Fruit fly (Drosophila melanogaster) whole organism, embryonic: ENCODE measurements around the gene Lrpprc2.

Experiments used
- Abd-B ChIP-seq: fragments of 200-800 bp; sonication (Bioruptor generic); optimal IDR thresholded peaks from 2 replicates; lab custom pipeline; 2018; ENCODE audit warnings: missing biosample characterization, mild to moderate bottlenecking, missing genetic modification characterization, moderate library complexity
- Aef1 ChIP-seq: fragments of 200-800 bp; sonication (Bioruptor generic); IDR thresholded peaks from 3 replicates; pipeline ENCODE4 v1.3.6; 2022; ENCODE audit warnings: missing biosample characterization, missing genetic modification characterization
- BEAF-32 ChIP-seq: fragments of 200-800 bp; sonication (Bioruptor generic); optimal IDR thresholded peaks from 3 replicates; lab custom pipeline; 2017; ENCODE audit warnings: missing biosample characterization, missing genetic modification characterization, mild to moderate bottlenecking, moderate library complexity, missing genetic modification reagents
- Bgb ChIP-seq: fragments of 200-800 bp; sonication (Bioruptor generic); IDR thresholded peaks from 2 replicates; pipeline ENCODE4 v1.3.6; 2022; ENCODE audit warnings: missing biosample characterization, missing genetic modification characterization; ENCODE audit not compliant: partially characterized antibody
- CG11398 ChIP-seq: fragments of 200-800 bp; sonication (Bioruptor generic); optimal IDR thresholded peaks from 2 replicates; lab custom pipeline; 2016; ENCODE audit warnings: missing biosample characterization, missing genetic modification characterization
- CG11723 ChIP-seq: fragments of 200-800 bp; sonication (Bioruptor generic); optimal IDR thresholded peaks from 2 replicates; lab custom pipeline; 2017; ENCODE audit warnings: missing biosample characterization, mild to moderate bottlenecking, missing genetic modification characterization
- CG1233 ChIP-seq: fragments of 200-800 bp; sonication (Bioruptor generic); optimal IDR thresholded peaks from 4 replicates; lab custom pipeline; 2018; ENCODE audit warnings: missing biosample characterization, mild to moderate bottlenecking, missing genetic modification characterization
- CG12744 ChIP-seq: fragments of 200-800 bp; sonication (Bioruptor generic); optimal IDR thresholded peaks from 2 replicates; lab custom pipeline; 2016; ENCODE audit warnings: missing biosample characterization, missing genetic modification characterization
- CG13287 ChIP-seq: fragments of 200-800 bp; sonication (Bioruptor generic); IDR thresholded peaks from 2 replicates; pipeline ENCODE4 v1.3.6; 2022; ENCODE audit warnings: missing biosample characterization, missing genetic modification characterization; ENCODE audit not compliant: partially characterized antibody
- CG13624 ChIP-seq: fragments of 200-800 bp; sonication (Bioruptor generic); optimal IDR thresholded peaks from 2 replicates; lab custom pipeline; 2016; ENCODE audit warnings: missing biosample characterization, missing genetic modification characterization
- CG18599 ChIP-seq: fragments of 200-800 bp; sonication (Bioruptor generic); optimal IDR thresholded peaks from 3 replicates; lab custom pipeline; 2017; ENCODE audit warnings: missing biosample characterization, missing genetic modification characterization, mild to moderate bottlenecking, moderate library complexity, missing genetic modification reagents
- CG2129 ChIP-seq: fragments of 200-800 bp; sonication (Bioruptor generic); IDR thresholded peaks from 2 replicates; pipeline ENCODE4 v1.3.6; 2022; ENCODE audit warnings: missing biosample characterization, missing genetic modification characterization; ENCODE audit not compliant: partially characterized antibody
- CG3163 ChIP-seq: fragments of 200-800 bp; sonication (Bioruptor generic); optimal IDR thresholded peaks from 3 replicates; lab custom pipeline; 2016; ENCODE audit warnings: missing biosample characterization, missing genetic modification characterization
- CG3407 ChIP-seq: fragments of 200-800 bp; sonication (Bioruptor generic); optimal IDR thresholded peaks from 2 replicates; lab custom pipeline; 2018; ENCODE audit warnings: missing biosample characterization, mild to moderate bottlenecking, missing genetic modification characterization
- CG34224 ChIP-seq: fragments of 200-800 bp; sonication (Bioruptor generic); IDR thresholded peaks from 3 replicates; pipeline ENCODE4 v1.3.6; 2022; ENCODE audit warnings: missing biosample characterization, missing genetic modification characterization; ENCODE audit not compliant: partially characterized antibody
- CG43689 ChIP-seq: fragments of 200-800 bp; sonication (Bioruptor generic); IDR thresholded peaks from 2 replicates; pipeline ENCODE4 v1.3.6; 2022; ENCODE audit warnings: missing biosample characterization, missing genetic modification characterization
- CG8089 ChIP-seq: fragments of 200-800 bp; sonication (Bioruptor generic); optimal IDR thresholded peaks from 3 replicates; lab custom pipeline; 2016; ENCODE audit warnings: missing biosample characterization, missing genetic modification characterization
- CG9817 ChIP-seq: fragments of 200-800 bp; sonication (Bioruptor generic); optimal IDR thresholded peaks from 2 replicates; lab custom pipeline; 2018; ENCODE audit warnings: missing biosample characterization, mild to moderate bottlenecking, missing genetic modification characterization, moderate library complexity
- CG9932 ChIP-seq: fragments of 200-800 bp; sonication (Bioruptor generic); IDR thresholded peaks from 2 replicates; pipeline ENCODE4 v1.3.6; 2022; ENCODE audit warnings: missing biosample characterization, missing genetic modification characterization
- CHES-1-like ChIP-seq: fragments of 200-800 bp; sonication (Bioruptor generic); optimal IDR thresholded peaks from 2 replicates; lab custom pipeline; 2016; ENCODE audit warnings: missing biosample characterization, missing genetic modification characterization
- E2f1 ChIP-seq: fragments of 200-800 bp; sonication (Bioruptor generic); IDR thresholded peaks from 2 replicates; pipeline ENCODE4 v1.3.6; 2022; ENCODE audit warnings: missing biosample characterization, missing genetic modification characterization
- E2f2 ChIP-seq: fragments of 200-800 bp; sonication (Bioruptor generic); IDR thresholded peaks from 2 replicates; pipeline ENCODE4 v1.3.6; 2022; ENCODE audit warnings: missing biosample characterization, missing genetic modification characterization
- Fer1 ChIP-seq: fragments of 200-800 bp; sonication (Bioruptor generic); optimal IDR thresholded peaks from 2 replicates; lab custom pipeline; 2017; ENCODE audit warnings: missing biosample characterization, mild to moderate bottlenecking, missing genetic modification characterization
- Gug ChIP-seq: fragments of 200-800 bp; sonication (Bioruptor generic); IDR thresholded peaks from 4 replicates; pipeline ENCODE4 v1.3.6; 2022; ENCODE audit warnings: missing biosample characterization, missing genetic modification characterization
- HLH3B ChIP-seq: fragments of 200-800 bp; sonication (Bioruptor generic); IDR thresholded peaks from 2 replicates; pipeline ENCODE4 v1.3.6; 2022; ENCODE audit warnings: missing biosample characterization, missing genetic modification characterization
- HmgD ChIP-seq: fragments of 200-800 bp; sonication (Bioruptor generic); optimal IDR thresholded peaks from 3 replicates; lab custom pipeline; 2016; ENCODE audit warnings: missing biosample characterization, missing genetic modification characterization
- Lpt ChIP-seq: fragments of >200 bp; optimal IDR thresholded peaks from 2 replicates; lab custom pipeline; 2018; ENCODE audit warnings: missing biosample characterization, missing genetic modification characterization
- MTF-1 ChIP-seq: fragments of 200-800 bp; sonication (Bioruptor generic); optimal IDR thresholded peaks from 2 replicates; lab custom pipeline; 2018; ENCODE audit warnings: missing biosample characterization, mild to moderate bottlenecking, missing genetic modification characterization, borderline replicate concordance
- Med ChIP-seq: fragments of 200-800 bp; sonication (Bioruptor generic); peaks from one replicate; lab custom pipeline; 2016; ENCODE audit warnings: missing biosample characterization, missing genetic modification characterization, mild to moderate bottlenecking, inconsistent platforms, moderate library complexity
- Ptx1 ChIP-seq: fragments of 200-800 bp; sonication (Bioruptor generic); IDR thresholded peaks from 2 replicates; pipeline ENCODE4 v1.3.6; 2022; ENCODE audit warnings: missing biosample characterization, missing genetic modification characterization
- Rfx ChIP-seq: fragments of 200-800 bp; sonication (Bioruptor generic); IDR thresholded peaks from 2 replicates; pipeline ENCODE4 v1.3.6; 2022; ENCODE audit warnings: missing biosample characterization, missing genetic modification characterization
- Side ChIP-seq: fragments of 200-800 bp; sonication (Bioruptor generic); optimal IDR thresholded peaks from 2 replicates; lab custom pipeline; 2016; ENCODE audit warnings: missing biosample characterization, missing genetic modification characterization
- Sry-δ ChIP-seq: fragments of 200-800 bp; sonication (Bioruptor generic); optimal IDR thresholded peaks from 2 replicates; lab custom pipeline; 2016; ENCODE audit warnings: missing biosample characterization, missing genetic modification characterization
- Xrp1 ChIP-seq: fragments of 200-800 bp; sonication (Bioruptor generic); IDR thresholded peaks from 2 replicates; pipeline ENCODE4 v1.3.6; 2022; ENCODE audit warnings: missing biosample characterization, missing genetic modification characterization
- abd-A ChIP-seq: fragments of 200-800 bp; sonication (Bioruptor generic); optimal IDR thresholded peaks from 3 replicates; lab custom pipeline; 2019; ENCODE audit warnings: missing biosample characterization, mild to moderate bottlenecking, missing genetic modification characterization, moderate library complexity
- ato ChIP-seq: fragments of 200-800 bp; sonication (Bioruptor generic); IDR thresholded peaks from 2 replicates; pipeline ENCODE4 v1.3.6; 2022; ENCODE audit warnings: missing biosample characterization, missing genetic modification characterization; ENCODE audit not compliant: partially characterized antibody
- bbx ChIP-seq: fragments of 200-800 bp; sonication (Bioruptor generic); IDR thresholded peaks from 2 replicates; pipeline ENCODE4 v1.3.6; 2022; ENCODE audit warnings: missing biosample characterization, missing genetic modification characterization; ENCODE audit not compliant: partially characterized antibody
- chn ChIP-seq: fragments of 200-800 bp; sonication (Bioruptor generic); optimal IDR thresholded peaks from 2 replicates; lab custom pipeline; 2016; ENCODE audit warnings: missing biosample characterization, missing genetic modification characterization
- dimm ChIP-seq: fragments of 200-800 bp; sonication (Bioruptor generic); IDR thresholded peaks from 2 replicates; pipeline ENCODE4 v1.3.6; 2022; ENCODE audit warnings: missing biosample characterization, missing genetic modification characterization
- fd3F ChIP-seq: fragments of 200-800 bp; sonication (Bioruptor generic); optimal IDR thresholded peaks from 2 replicates; lab custom pipeline; 2018; ENCODE audit warnings: missing biosample characterization, mild to moderate bottlenecking, missing genetic modification characterization, moderate library complexity
- her ChIP-seq: fragments of 200-800 bp; sonication (Bioruptor generic); optimal IDR thresholded peaks from 2 replicates; lab custom pipeline; 2016; ENCODE audit warnings: missing biosample characterization, missing genetic modification characterization
- inv ChIP-seq: fragments of 200-800 bp; sonication (Bioruptor generic); IDR thresholded peaks from 2 replicates; pipeline ENCODE4 v1.3.6; 2022; ENCODE audit warnings: missing biosample characterization, missing genetic modification characterization; ENCODE audit not compliant: partially characterized antibody
- jumu ChIP-seq: fragments of 200-800 bp; sonication (Bioruptor generic); optimal IDR thresholded peaks from 3 replicates; lab custom pipeline; 2016; ENCODE audit warnings: missing biosample characterization, missing genetic modification characterization
- maf-S ChIP-seq: fragments of 200-800 bp; sonication (Bioruptor generic); optimal IDR thresholded peaks from 2 replicates; lab custom pipeline; 2016; ENCODE audit warnings: missing biosample characterization, missing genetic modification characterization
- nerfin-2 ChIP-seq: fragments of 200-800 bp; sonication (Bioruptor generic); IDR thresholded peaks from 2 replicates; pipeline ENCODE4 v1.3.6; 2022; ENCODE audit warnings: missing biosample characterization, missing genetic modification characterization; ENCODE audit not compliant: partially characterized antibody
- sob ChIP-seq: fragments of 200-800 bp; sonication (Bioruptor generic); IDR thresholded peaks from 2 replicates; pipeline ENCODE4 v1.3.6; 2022; ENCODE audit warnings: missing biosample characterization, missing genetic modification characterization
- trem ChIP-seq: fragments of 200-800 bp; optimal IDR thresholded peaks from 3 replicates; lab custom pipeline; 2019; ENCODE audit warnings: missing biosample characterization, mild to moderate bottlenecking, missing genetic modification characterization, moderate library complexity
- vvl ChIP-seq: fragments of 200-800 bp; sonication (Bioruptor generic); IDR thresholded peaks from 2 replicates; pipeline ENCODE4 v1.3.6; 2022; ENCODE audit warnings: missing biosample characterization, missing genetic modification characterization
- zen ChIP-seq: fragments of 200-800 bp; sonication (Bioruptor generic); optimal IDR thresholded peaks from 3 replicates; lab custom pipeline; 2018; ENCODE audit warnings: missing biosample characterization, mild to moderate bottlenecking, missing genetic modification characterization, moderate library complexity
- zen2 ChIP-seq: fragments of 200-800 bp; sonication (Bioruptor generic); IDR thresholded peaks from 3 replicates; pipeline ENCODE4 v1.3.6; 2022; ENCODE audit warnings: missing biosample characterization, missing genetic modification characterization; ENCODE audit not compliant: partially characterized antibody

Lrpprc2 gene

dm6 chrX:1476848-1477247 lies 16.4 kb upstream of the Lrpprc2 start, which contains the start of the genes Rab27 and mei-38 (continued):
- TF ChIP-seq CG1233 (GFP tag; lab: Kevin White, UChicago) (no peak), CHES-1-like (GFP tag; lab: Kevin White, UChicago) (peak; percentile 32), sob (GFP tag; lab: Robert Waterston, UW) (peak; percentile 61; the same call in 1 of the 2 replicates), Sry-δ (GFP tag; lab: Kevin White, UChicago) (peak; percentile 76), trem (tag; lab: Kevin White, UChicago) (peak; percentile 33), vvl (GFP tag; lab: Robert Waterston, UW) (peak; percentile 57), inv (GFP tag; lab: Robert Waterston, UW) (peak; percentile 60; the same call in 1 of the 2 replicates), ato (GFP tag; lab: Robert Waterston, UW) (peak; percentile 33; the same call in 1 of the 2 replicates), jumu (GFP tag; lab: Kevin White, UChicago) (peak; percentile 44), chn (GFP tag; lab: Kevin White, UChicago) (no peak), Abd-B (GFP tag; lab: Kevin White, UChicago) (peak; percentile 2), HLH3B (no peak), Side (GFP tag; lab: Kevin White, UChicago) (peak; percentile 1), abd-A (tag; lab: Kevin White, UChicago) (no peak), CG18599 (GFP tag; lab: Kevin White, UChicago) (peak; percentile 2), MTF-1 (GFP tag; lab: Kevin White, UChicago) (no peak), Aef1 (GFP tag; lab: Robert Waterston, UW) (no peak), CG9932 (GFP tag; lab: Robert Waterston, UW) (peak; percentile 72), CG43689 (GFP tag; lab: Robert Waterston, UW) (no peak), CG11723 (no peak), Bgb (GFP tag; lab: Robert Waterston, UW) (peak; percentile 75), dimm (GFP tag; lab: Robert Waterston, UW) (no peak), maf-S (GFP tag; lab: Kevin White, UChicago) (no peak), CG13287 (GFP tag; lab: Robert Waterston, UW) (peak; percentile 80), Fer1 (GFP tag; lab: Kevin White, UChicago) (peak; percentile 9), CG3407 (GFP tag; lab: Kevin White, UChicago) (no peak), E2f2 (GFP tag; lab: Robert Waterston, UW) (peak; percentile 97), E2f1 (GFP tag; lab: Robert Waterston, UW) (peak; percentile 27; the same call in 1 of the 2 replicates), HmgD (GFP tag; lab: Kevin White, UChicago) (peak; percentile 34), nerfin-2 (GFP tag; lab: Robert Waterston, UW) (0 out of 2 replicates have a peak, but pooled peaks have one; percentile 29), CG9817 (tag; lab: Kevin White, UChicago) (no peak), her (GFP tag; lab: Kevin White, UChicago) (peak; percentile 54), CG2129 (GFP tag; lab: Robert Waterston, UW) (peak; percentile 37; the same call in 1 of the 2 replicates), Lpt (GFP tag; lab: Kevin White, UChicago) (no peak), CG11398 (GFP tag; lab: Kevin White, UChicago) (no peak), Xrp1 (GFP tag; lab: Robert Waterston, UW) (0 out of 2 replicates have a peak, but pooled peaks have one; percentile 34), zen (peak; percentile 53), Rfx (GFP tag; lab: Robert Waterston, UW) (peak; percentile 64), Gug (no peak), fd3F (GFP tag; lab: Kevin White, UChicago) (no peak), bbx (GFP tag; lab: Robert Waterston, UW) (peak; percentile 65; the same call in 1 of the 2 replicates), CG13624 (peak; percentile 39), zen2 (peak; percentile 57; the same call in 1 of the 3 replicates), BEAF-32 (GFP tag; lab: Kevin White, UChicago) (peak; percentile 80), CG8089 (GFP tag; lab: Kevin White, UChicago) (no peak), Ptx1 (GFP tag; lab: Robert Waterston, UW) (0 out of 2 replicates have a peak, but pooled peaks have one; percentile 11), Med (GFP tag; lab: Kevin White, UChicago) (peak; percentile 76), CG34224 (GFP tag; lab: Robert Waterston, UW) (peak; percentile 68), CG12744 (GFP tag; lab: Kevin White, UChicago) (no peak), CG3163 (peak; percentile 13)
